Worm (Caenorhabditis elegans): Measurements from ENCODE around the gene F49H6.8.

F49H6.8 gene

ce11 chrV:16987035-16987434, 35.4 kb downstream of the F49H6.8 start, which contains the start of gene Y102A5C.40:
Gene Y102A5C.40, minus strand, starts transcription at chrV:16987135.
- no peak for TF ChIP-seq sma-9 (GFP tag; optimal IDR thresholded peaks at IDR 0.05)
- TF ChIP-seq sma-9 (tag; optimal IDR thresholded peaks at IDR 0.05): no peak
- TF ChIP-seq nhr-6 (tag; optimal IDR thresholded peaks at IDR 0.05): no peak
- no peak for TF ChIP-seq ceh-16 (tag; optimal IDR thresholded peaks at IDR 0.05)
- TF ChIP-seq alr-1 (tag; optimal IDR thresholded peaks at IDR 0.05): no peak
- TF ChIP-seq unc-39 (tag; optimal IDR thresholded peaks at IDR 0.05): no peak
- no peak for TF ChIP-seq skn-1 (tag; optimal IDR thresholded peaks at IDR 0.05)
- TF ChIP-seq unc-55 (GFP tag; optimal IDR thresholded peaks at IDR 0.05): no peak
- no peak for TF ChIP-seq ztf-1 (GFP tag; conservative IDR thresholded peaks at IDR 0.05)
- TF ChIP-seq F13H6.1 (tag; optimal IDR thresholded peaks at IDR 0.05): no peak
- no peak for TF ChIP-seq C34F6.9 (tag; optimal IDR thresholded peaks at IDR 0.05)
- no peak for TF ChIP-seq nhr-21 (tag; optimal IDR thresholded peaks at IDR 0.05)
- TF ChIP-seq nhr-10 (tag; optimal IDR thresholded peaks at IDR 0.05): no peak
- no peak for TF ChIP-seq egl-27 (tag; optimal IDR thresholded peaks at IDR 0.05)
- TF ChIP-seq nhr-129 (tag; optimal IDR thresholded peaks at IDR 0.05): no peak
- no peak for TF ChIP-seq elt-3 (tag; optimal IDR thresholded peaks at IDR 0.05)
- no peak for TF ChIP-seq ztf-11 (tag; optimal IDR thresholded peaks at IDR 0.05)

DNA sequence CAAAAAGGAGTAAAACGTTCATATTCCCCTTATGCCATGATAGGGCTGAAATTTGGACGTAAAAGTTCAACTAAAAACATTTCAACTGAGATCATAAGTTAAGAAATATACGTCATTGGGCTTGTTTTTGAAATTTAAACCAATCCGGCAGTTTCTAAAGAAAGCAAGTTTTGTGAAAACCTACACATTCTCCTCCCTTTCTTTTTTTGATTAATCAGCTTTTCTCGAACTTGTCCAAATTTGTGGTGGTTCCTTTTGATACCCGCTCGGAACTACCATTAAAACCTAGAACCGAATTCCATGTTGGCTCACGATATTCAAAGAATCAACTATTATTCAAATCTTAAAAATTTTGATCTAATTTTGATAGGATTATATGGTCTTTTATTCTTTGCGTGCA, 42.1 kb downstream of the F49H6.8 start, which contains the start of gene srz-54:
TSS of gene srz-54 (plus strand) at position 301 of the 400 bp plus-strand sequence.
- TF ChIP-seq ztf-1 (GFP tag; conservative IDR thresholded peaks at IDR 0.05) (no peak), nhr-77 (tag; optimal IDR thresholded peaks at IDR 0.05) (no peak), nhr-6 (tag; optimal IDR thresholded peaks at IDR 0.05) (no peak), nhr-23 (tag; optimal IDR thresholded peaks at IDR 0.05) (no peak), sma-3 (GFP tag; optimal IDR thresholded peaks at IDR 0.05) (no peak), R02D3.7 (tag; optimal IDR thresholded peaks at IDR 0.05) (no peak), lsy-2 (tag; optimal IDR thresholded peaks at IDR 0.05) (no peak), dmd-4 (tag; optimal IDR thresholded peaks at IDR 0.05) (no peak)

DNA sequence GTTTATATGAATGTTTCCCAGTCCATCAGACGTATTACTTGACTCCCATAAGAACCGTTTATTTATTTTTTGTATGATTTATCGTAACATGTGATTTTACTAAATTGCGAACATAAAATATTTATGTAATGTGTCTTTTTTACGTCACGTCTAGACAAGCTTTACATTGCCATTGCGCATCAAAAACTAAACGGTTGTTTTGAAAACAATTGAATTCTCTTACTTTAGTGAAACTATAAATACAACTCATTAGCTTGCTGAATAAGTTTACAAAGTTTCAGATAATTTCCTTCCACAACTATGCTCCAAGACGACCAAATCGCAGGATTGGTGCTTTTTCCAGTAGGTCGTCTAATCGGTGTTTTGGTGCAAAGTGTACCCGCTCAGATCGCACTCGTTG, 47.5 kb downstream of the F49H6.8 start, which contains the start of gene srx-54:
TSS of gene srx-54 (plus strand) at position 301 of the 400 bp plus-strand sequence.
- TF ChIP-seq skn-1 (tag; optimal IDR thresholded peaks at IDR 0.05): no peak
- no peak for TF ChIP-seq F13H6.1 (tag; optimal IDR thresholded peaks at IDR 0.05)
- TF ChIP-seq egl-27 (tag; optimal IDR thresholded peaks at IDR 0.05): no peak
- no peak for TF ChIP-seq ztf-4 (tag; optimal IDR thresholded peaks at IDR 0.05)
- TF ChIP-seq nhr-6 (tag; optimal IDR thresholded peaks at IDR 0.05): no peak

ce11 chrV:16973338-16973737, 49.1 kb downstream of the F49H6.8 start:
- TF ChIP-seq skn-1 (tag; optimal IDR thresholded peaks at IDR 0.05): no peak
- no peak for TF ChIP-seq ama-1 (optimal IDR thresholded peaks at IDR 0.05)
- TF ChIP-seq elt-3 (tag; optimal IDR thresholded peaks at IDR 0.05): no peak
- TF ChIP-seq fos-1 (tag; optimal IDR thresholded peaks at IDR 0.05): no peak
- no peak for TF ChIP-seq mbf-1 (tag; optimal IDR thresholded peaks at IDR 0.05)
- TF ChIP-seq Y55F3AM.14 (GFP tag; optimal IDR thresholded peaks at IDR 0.05): no peak
- TF ChIP-seq nhr-6 (tag; optimal IDR thresholded peaks at IDR 0.05): no peak
- TF ChIP-seq unc-39 (tag; optimal IDR thresholded peaks at IDR 0.05): no peak
- TF ChIP-seq nhr-25 (tag; optimal IDR thresholded peaks at IDR 0.05): no peak
- no peak for TF ChIP-seq nhr-11 (tag; optimal IDR thresholded peaks at IDR 0.05)
- TF ChIP-seq sem-4 (tag; optimal IDR thresholded peaks at IDR 0.05): no peak
